Fruit fly (Drosophila melanogaster): ENCODE data around the gene Srp9.

The Srp9 gene

dm6 chr3L:7934857-7935256, 1.3 kb upstream of the Srp9 start:
- TF ChIP-seq CG7045 (GFP tag; optimal IDR thresholded peaks at IDR 0.05): no peak
- TF ChIP-seq CG12768 (GFP tag; optimal IDR thresholded peaks at IDR 0.05): no peak
- no peak for TF ChIP-seq CG1620 (GFP tag; optimal IDR thresholded peaks at IDR 0.05)
- no peak for TF ChIP-seq tj (GFP tag; optimal IDR thresholded peaks at IDR 0.05)
- TF ChIP-seq CG7101 (tag; optimal IDR thresholded peaks at IDR 0.05): no peak
- no peak for TF ChIP-seq bab1 (GFP tag; optimal IDR thresholded peaks at IDR 0.05)
- no peak for TF ChIP-seq Clk (GFP tag; optimal IDR thresholded peaks at IDR 0.05)
- TF ChIP-seq CG5204 (GFP tag; optimal IDR thresholded peaks at IDR 0.05): no peak
- no peak for TF ChIP-seq CG14711 (tag; optimal IDR thresholded peaks at IDR 0.05)
- TF ChIP-seq toe (GFP tag; optimal IDR thresholded peaks at IDR 0.05): no peak
- TF ChIP-seq kay (GFP tag; ENCODE audit: borderline replicate concordance): no peak
- no peak for TF ChIP-seq Hr96 (GFP tag; optimal IDR thresholded peaks at IDR 0.05)

- TF ChIP-seq ovo (GFP tag; optimal IDR thresholded peaks at IDR 0.05) (peak; percentile 93), pad (GFP tag; optimal IDR thresholded peaks at IDR 0.05) (peak; percentile 46), CG33017 (tag; optimal IDR thresholded peaks at IDR 0.05) (no peak)
Measured at dm6 chr3L:7935409-7935932, 702 bp upstream of the Srp9 start.

- no peak for TF ChIP-seq tj (GFP tag; optimal IDR thresholded peaks at IDR 0.05)
- no peak for TF ChIP-seq ovo (GFP tag; optimal IDR thresholded peaks at IDR 0.05)
- TF ChIP-seq pad (GFP tag; optimal IDR thresholded peaks at IDR 0.05): no peak
- TF ChIP-seq CG7045 (GFP tag; optimal IDR thresholded peaks at IDR 0.05): no peak
- no peak for TF ChIP-seq Hr96 (GFP tag; optimal IDR thresholded peaks at IDR 0.05)
- TF ChIP-seq cnc (optimal IDR thresholded peaks at IDR 0.05): no peak
- TF ChIP-seq Crg-1 (GFP tag; optimal IDR thresholded peaks at IDR 0.05): no peak
- no peak for TF ChIP-seq CG14711 (tag; optimal IDR thresholded peaks at IDR 0.05)
- no peak for TF ChIP-seq CG5204 (GFP tag; optimal IDR thresholded peaks at IDR 0.05)
- TF ChIP-seq cic (GFP tag; optimal IDR thresholded peaks at IDR 0.05): no peak
- TF ChIP-seq Mnt (GFP tag; optimal IDR thresholded peaks at IDR 0.05): no peak
- TF ChIP-seq CG11617 (GFP tag; optimal IDR thresholded peaks at IDR 0.05): no peak
- TF ChIP-seq kay (GFP tag; ENCODE audit: borderline replicate concordance): no peak
- TF ChIP-seq CG7101 (tag; optimal IDR thresholded peaks at IDR 0.05): no peak
- no peak for TF ChIP-seq Clk (GFP tag; optimal IDR thresholded peaks at IDR 0.05)
- no peak for TF ChIP-seq bab1 (GFP tag; optimal IDR thresholded peaks at IDR 0.05)
- no peak for TF ChIP-seq CG1620 (GFP tag; optimal IDR thresholded peaks at IDR 0.05)
Measured at dm6 chr3L:7938638-7939037, 2.5 kb downstream of the Srp9 start.

- TF ChIP-seq cic (GFP tag; optimal IDR thresholded peaks at IDR 0.05) (no peak), Clk (GFP tag; optimal IDR thresholded peaks at IDR 0.05) (no peak), CG1620 (GFP tag; optimal IDR thresholded peaks at IDR 0.05) (no peak), ovo (GFP tag; optimal IDR thresholded peaks at IDR 0.05) (no peak), Hr96 (GFP tag; optimal IDR thresholded peaks at IDR 0.05) (no peak), CG7045 (GFP tag; optimal IDR thresholded peaks at IDR 0.05) (no peak), kay (GFP tag; ENCODE audit: borderline replicate concordance) (no peak), CG12768 (GFP tag; optimal IDR thresholded peaks at IDR 0.05) (no peak), Mnt (GFP tag; optimal IDR thresholded peaks at IDR 0.05) (no peak), CG14711 (tag; optimal IDR thresholded peaks at IDR 0.05) (no peak), Crg-1 (GFP tag; optimal IDR thresholded peaks at IDR 0.05) (no peak)
Measured at dm6 chr3L:7940558-7941238, 4.5 kb downstream of the Srp9 start.

dm6 chr3L:7941514-7941913, 5.3 kb downstream of the Srp9 start:
- TF ChIP-seq bab1 (GFP tag; optimal IDR thresholded peaks at IDR 0.05): no peak
- TF ChIP-seq CG11617 (GFP tag; optimal IDR thresholded peaks at IDR 0.05): no peak
- TF ChIP-seq Mnt (GFP tag; optimal IDR thresholded peaks at IDR 0.05): no peak
- TF ChIP-seq ovo (GFP tag; optimal IDR thresholded peaks at IDR 0.05): no peak
- no peak for TF ChIP-seq Clk (GFP tag; optimal IDR thresholded peaks at IDR 0.05)
- TF ChIP-seq CG14711 (tag; optimal IDR thresholded peaks at IDR 0.05): no peak
- TF ChIP-seq Crg-1 (GFP tag; optimal IDR thresholded peaks at IDR 0.05): no peak
- no peak for TF ChIP-seq toe (GFP tag; optimal IDR thresholded peaks at IDR 0.05)

dm6 chr3L:7942403-7942952, 6.3 kb downstream of the Srp9 start:
- TF ChIP-seq CG33017 (tag; optimal IDR thresholded peaks at IDR 0.05) (no peak), CG7045 (GFP tag; optimal IDR thresholded peaks at IDR 0.05) (peak; percentile 19), kay (GFP tag; ENCODE audit: borderline replicate concordance) (peak; percentile 27)

dm6 chr3L:7943046-7943445, 6.9 kb downstream of the Srp9 start:
- TF ChIP-seq CG33017 (tag; optimal IDR thresholded peaks at IDR 0.05) (no peak), Clk (GFP tag; optimal IDR thresholded peaks at IDR 0.05) (no peak), pad (GFP tag; optimal IDR thresholded peaks at IDR 0.05) (no peak), CG12768 (GFP tag; optimal IDR thresholded peaks at IDR 0.05) (no peak), CG1620 (GFP tag; optimal IDR thresholded peaks at IDR 0.05) (no peak), CG7101 (tag; optimal IDR thresholded peaks at IDR 0.05) (no peak), kay (GFP tag; ENCODE audit: borderline replicate concordance) (no peak), CG14711 (tag; optimal IDR thresholded peaks at IDR 0.05) (no peak), CG7045 (GFP tag; optimal IDR thresholded peaks at IDR 0.05) (no peak), CG11617 (GFP tag; optimal IDR thresholded peaks at IDR 0.05) (no peak), Crg-1 (GFP tag; optimal IDR thresholded peaks at IDR 0.05) (no peak), toe (GFP tag; optimal IDR thresholded peaks at IDR 0.05) (no peak), cnc (optimal IDR thresholded peaks at IDR 0.05) (no peak)

Data from whole organism, adult.